Fruit fly (Drosophila melanogaster) whole organism, wandering third instar larva: Measurements from ENCODE around the gene CG6171.

ENCODE experiments used
- Hr78 ChIP-seq: fragments of >200 bp; optimal IDR thresholded peaks from 2 replicates; lab custom pipeline; 2017; ENCODE audit warnings: missing biosample characterization, missing genetic modification characterization
- Jra ChIP-seq: sonication (Bioruptor generic); optimal IDR thresholded peaks from 2 replicates; lab custom pipeline; 2016; ENCODE audit warnings: missing biosample characterization, missing genetic modification characterization
- OdsH ChIP-seq: fragments of 200-800 bp; sonication (Bioruptor generic); optimal IDR thresholded peaks from 2 replicates; lab custom pipeline; 2016; ENCODE audit warnings: missing biosample characterization, mild to moderate bottlenecking, missing genetic modification characterization
- h ChIP-seq: fragments of 200-800 bp; sonication (Bioruptor generic); optimal IDR thresholded peaks from 3 replicates; lab custom pipeline; 2016; ENCODE audit warnings: missing biosample characterization, mild to moderate bottlenecking, missing genetic modification characterization
- pan ChIP-seq: fragments of >200 bp; optimal IDR thresholded peaks from 2 replicates; lab custom pipeline; 2017
- psq ChIP-seq: fragments of 200-800 bp; sonication (Bioruptor generic); optimal IDR thresholded peaks from 3 replicates; lab custom pipeline; 2017; ENCODE audit warnings: missing biosample characterization, mild to moderate bottlenecking, missing genetic modification characterization, moderate library complexity
- usp ChIP-seq: fragments of >200 bp; optimal IDR thresholded peaks from 2 replicates; lab custom pipeline; 2017; ENCODE audit warnings: missing biosample characterization, missing genetic modification characterization

DNA sequence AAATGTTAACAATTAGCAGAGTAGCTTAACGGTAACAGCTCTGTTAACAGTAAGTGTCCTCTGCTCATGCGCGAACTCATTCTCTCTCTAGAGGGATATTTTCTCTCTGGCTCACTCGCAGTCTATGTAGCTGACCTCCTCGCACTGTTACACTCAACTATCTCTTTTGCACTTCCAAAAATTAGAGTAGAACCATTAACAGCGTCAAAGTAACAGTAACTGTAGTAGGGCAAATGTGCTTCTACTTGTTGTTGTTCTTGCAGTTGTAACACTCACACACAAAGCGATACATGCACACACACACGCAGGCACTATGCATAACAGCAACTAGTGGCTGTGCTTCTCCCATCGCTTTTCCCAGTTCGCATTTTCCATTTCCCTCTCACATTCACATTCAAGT is 15.4 kb upstream of the CG6171 start:
- no peak for TF ChIP-seq pan (lab: Kevin White, UChicago)
- no peak for TF ChIP-seq psq
- no peak for TF ChIP-seq usp (GFP tag; lab: Kevin White, UChicago)
- TF ChIP-seq Hr78 = no peak
- TF ChIP-seq h (GFP tag; lab: Kevin White, UChicago) = no peak
- no peak for TF ChIP-seq Jra (GFP tag; lab: Kevin White, UChicago)
- no peak for TF ChIP-seq OdsH
